Worm (Caenorhabditis elegans) whole organism, late embryonic: ENCODE data around the gene srlf-5.

Experiments used
- F13H6.1 ChIP-seq: sonication (generic microtip); optimal IDR thresholded peaks from 2 replicates; lab custom pipeline; 2016; ENCODE audit warnings: missing genetic modification characterization, missing compliant biosample characterization
- dmd-4 ChIP-seq: sonication (generic microtip); optimal IDR thresholded peaks from 2 replicates; lab custom pipeline; 2016; ENCODE audit warnings: borderline replicate concordance, missing genetic modification characterization, missing compliant biosample characterization
- eyg-1 ChIP-seq: sonication (generic microtip); optimal IDR thresholded peaks from 2 replicates; lab custom pipeline; 2016; ENCODE audit warnings: missing genotype, missing genetic modification characterization, missing compliant biosample characterization
- mec-3 ChIP-seq: sonication (generic microtip); optimal IDR thresholded peaks from 2 replicates; lab custom pipeline; 2016; ENCODE audit warnings: borderline replicate concordance, missing genetic modification characterization, missing compliant biosample characterization
- nfya-1 ChIP-seq: sonication (generic microtip); optimal IDR thresholded peaks from 2 replicates; lab custom pipeline; 2017; ENCODE audit warnings: missing genetic modification characterization, mild to moderate bottlenecking, missing compliant biosample characterization, antibody characterized with exemption, moderate library complexity
- nhr-11 ChIP-seq: fragments of 150-350 bp; optimal IDR thresholded peaks from 2 replicates; lab custom pipeline; 2014; ENCODE audit warnings: missing biosample characterization, missing genetic modification characterization
- nhr-232 ChIP-seq: sonication (generic microtip); optimal IDR thresholded peaks from 2 replicates; lab custom pipeline; 2016; ENCODE audit warnings: missing genetic modification characterization, missing compliant biosample characterization
- pax-1 ChIP-seq: fragments of 150-350 bp; optimal IDR thresholded peaks from 2 replicates; lab custom pipeline; 2014; ENCODE audit warnings: missing biosample characterization, missing genetic modification characterization
- pha-4 ChIP-seq: fragments of 150-350 bp; optimal IDR thresholded peaks from 2 replicates; lab custom pipeline; 2018; ENCODE audit warnings: missing biosample characterization, missing genetic modification reagents, missing genetic modification characterization
- sox-4 ChIP-seq: sonication (generic microtip); optimal IDR thresholded peaks from 2 replicates; lab custom pipeline; 2017; ENCODE audit warnings: mild to moderate bottlenecking, missing genetic modification characterization, inconsistent platforms, missing compliant biosample characterization
- syd-9 ChIP-seq: sonication (generic microtip); optimal IDR thresholded peaks from 2 replicates; lab custom pipeline; 2016; ENCODE audit warnings: mild to moderate bottlenecking, missing genetic modification characterization, moderate library complexity, missing compliant biosample characterization
- unc-86 ChIP-seq: sonication (generic microtip); optimal IDR thresholded peaks from 2 replicates; lab custom pipeline; 2016; ENCODE audit warnings: missing genetic modification characterization, missing compliant biosample characterization
- zip-5 ChIP-seq: sonication (generic microtip); optimal IDR thresholded peaks from 2 replicates; lab custom pipeline; 2016; ENCODE audit warnings: missing genetic modification characterization, missing compliant biosample characterization

ce11 chrIV:12893166-12893565 lies 33.4 kb downstream of the srlf-5 start, which contains the start of gene K08D8.12:
- no peak for TF ChIP-seq dmd-4 (tag; lab: Kevin White, UChicago)
- TF ChIP-seq zip-5 (tag; lab: Kevin White, UChicago), result no peak
- TF ChIP-seq sox-4, result no peak
- no peak for TF ChIP-seq mec-3 (tag; lab: Kevin White, UChicago)
- no peak for TF ChIP-seq eyg-1 (tag; lab: Kevin White, UChicago)
- no peak for TF ChIP-seq pha-4 (tag; lab: Kevin White, UChicago)
- TF ChIP-seq pax-1 (tag; lab: Kevin White, UChicago), result no peak
- TF ChIP-seq unc-86 (tag; lab: Kevin White, UChicago), result no peak
- TF ChIP-seq F13H6.1 (tag; lab: Kevin White, UChicago), result no peak
- no peak for TF ChIP-seq syd-9 (tag; lab: Kevin White, UChicago)
- no peak for TF ChIP-seq nhr-232
- TF ChIP-seq nhr-11 (tag; lab: Kevin White, UChicago), result no peak
- no peak for TF ChIP-seq nfya-1
